Worm (Caenorhabditis elegans) whole organism, young adult: ENCODE data around the gene sma-1.

Source experiments
- B0261.1 ChIP-seq: sonication (generic microtip); optimal IDR thresholded peaks from 2 replicates; lab custom pipeline; 2016; ENCODE audit warnings: mild to moderate bottlenecking, missing genetic modification characterization, moderate library complexity, missing compliant biosample characterization
- B0336.3 ChIP-seq: fragments of 200-800 bp; sonication (Bioruptor generic); IDR thresholded peaks from 2 replicates; pipeline ENCODE4 v1.3.6; 2022; ENCODE audit warnings: missing genetic modification characterization, missing compliant biosample characterization
- C06A6.2 ChIP-seq: fragments of 200-800 bp; sonication (Bioruptor generic); conservative IDR thresholded peaks from 2 replicates; pipeline ENCODE4 v1.3.6; 2022; ENCODE audit warnings: missing genetic modification characterization, missing compliant biosample characterization
- F10E7.11 ChIP-seq: sonication (generic microtip); optimal IDR thresholded peaks from 2 replicates; lab custom pipeline; 2017; ENCODE audit warnings: mild to moderate bottlenecking, missing genetic modification characterization, moderate library complexity, missing compliant biosample characterization
- F39B2.1 ChIP-seq: fragments of 200-800 bp; sonication (Bioruptor generic); IDR thresholded peaks from 2 replicates; pipeline ENCODE4 v1.3.6; 2022; ENCODE audit warnings: missing genetic modification reagents, missing genetic modification characterization, missing compliant biosample characterization
- F55B11.4 ChIP-seq: sonication (generic microtip); optimal IDR thresholded peaks from 2 replicates; lab custom pipeline; 2016; ENCODE audit warnings: missing compliant biosample characterization, missing genetic modification characterization, borderline replicate concordance; ENCODE audit not compliant: insufficient read depth
- Y79H2A.3 ChIP-seq: fragments of 200-800 bp; sonication (Bioruptor generic); conservative IDR thresholded peaks from 2 replicates; pipeline ENCODE4 v1.3.6; 2022; ENCODE audit warnings: missing genetic modification reagents, missing genetic modification characterization, missing compliant biosample characterization
- aptf-2 ChIP-seq: fragments of 200-800 bp; sonication (Bioruptor generic); conservative IDR thresholded peaks from 2 replicates; pipeline ENCODE4 v1.3.6; 2022; ENCODE audit warnings: missing genetic modification reagents, missing genetic modification characterization, missing compliant biosample characterization
- aptf-3 ChIP-seq: fragments of 200-800 bp; sonication (Bioruptor generic); IDR thresholded peaks from 2 replicates; pipeline ENCODE4 v1.3.6; 2022; ENCODE audit warnings: missing genetic modification characterization, missing compliant biosample characterization
- attf-3 ChIP-seq: fragments of 200-800 bp; sonication (Bioruptor generic); conservative IDR thresholded peaks from 2 replicates; pipeline ENCODE4 v1.3.6; 2022; ENCODE audit warnings: missing genetic modification reagents, missing genetic modification characterization, missing compliant biosample characterization
- attf-5 ChIP-seq: fragments of 200-800 bp; sonication (Bioruptor generic); optimal IDR thresholded peaks from 2 replicates; lab custom pipeline; 2018; ENCODE audit warnings: mild to moderate bottlenecking, missing genetic modification characterization, missing compliant biosample characterization
- bed-2 ChIP-seq: fragments of 200-800 bp; sonication (Bioruptor generic); IDR thresholded peaks from 2 replicates; pipeline ENCODE4 v1.3.6; 2022; ENCODE audit warnings: missing genetic modification reagents, missing genetic modification characterization, missing compliant biosample characterization
- cebp-1 ChIP-seq, 2 experiments: fragments of 200-800 bp in 1 of 2; sonication (Bioruptor generic) in 1 of 2; sonication (generic microtip) in 1 of 2; IDR thresholded peaks in 1 of 2; optimal IDR thresholded peaks in 1 of 2; 2 replicates each; pipeline versions ENCODE4 v1.3.6 to Lab custom; 2017 to 2022; ENCODE audit warnings: missing compliant biosample characterization in 2 of 2, missing genetic modification characterization in 2 of 2, mild to moderate bottlenecking in 1 of 2, missing genetic modification reagents in 1 of 2, moderate library complexity in 1 of 2
- cebp-2 ChIP-seq: fragments of 200-800 bp; sonication (Bioruptor generic); IDR thresholded peaks from 2 replicates; pipeline ENCODE4 v1.3.6; 2022; ENCODE audit warnings: missing genetic modification characterization, missing compliant biosample characterization
- ceh-27 ChIP-seq: fragments of 200-800 bp; sonication (Bioruptor generic); optimal IDR thresholded peaks from 2 replicates; lab custom pipeline; 2018; ENCODE audit warnings: mild to moderate bottlenecking, missing genetic modification characterization, moderate library complexity, missing compliant biosample characterization
- die-1 ChIP-seq: sonication (generic microtip); optimal IDR thresholded peaks from 2 replicates; lab custom pipeline; 2016; ENCODE audit warnings: missing genotype, mild to moderate bottlenecking, missing genetic modification characterization, missing compliant biosample characterization
- dox-1 ChIP-seq: fragments of 200-800 bp; sonication (Bioruptor generic); IDR thresholded peaks from 2 replicates; pipeline ENCODE4 v1.3.6; 2022; ENCODE audit warnings: missing genetic modification reagents, missing genetic modification characterization, missing compliant biosample characterization
- dpl-1 ChIP-seq: fragments of 150-350 bp; optimal IDR thresholded peaks from 2 replicates; lab custom pipeline; 2014; ENCODE audit warnings: missing biosample characterization, missing genetic modification reagents, missing genetic modification characterization
- efl-1 ChIP-seq: fragments of 150-350 bp; optimal IDR thresholded peaks from 2 replicates; lab custom pipeline; 2014; ENCODE audit warnings: missing biosample characterization, missing genetic modification reagents, missing genetic modification characterization
- fkh-3 ChIP-seq: sonication (generic microtip); optimal IDR thresholded peaks from 2 replicates; lab custom pipeline; 2016; ENCODE audit warnings: mild to moderate bottlenecking, missing genetic modification characterization, missing compliant biosample characterization
- hmg-1.2 ChIP-seq: fragments of 200-800 bp; sonication (Bioruptor generic); IDR thresholded peaks from 2 replicates; pipeline ENCODE4 v1.3.6; 2022; ENCODE audit warnings: missing genetic modification reagents, missing genetic modification characterization, missing compliant biosample characterization
- hsf-1 ChIP-seq: fragments of 200-800 bp; sonication (Bioruptor generic); IDR thresholded peaks from 2 replicates; pipeline ENCODE4 v1.3.6; 2022; ENCODE audit warnings: missing genetic modification reagents, missing genetic modification characterization, missing compliant biosample characterization
- let-526 ChIP-seq: fragments of 200-800 bp; sonication (Bioruptor generic); IDR thresholded peaks from 2 replicates; pipeline ENCODE4 v1.3.6; 2022; ENCODE audit warnings: missing genetic modification reagents, missing genetic modification characterization, missing compliant biosample characterization
- lin-35 ChIP-seq, 3 experiments: fragments of 150-350 bp in 2 of 3; sonication (generic microtip) in 1 of 3; optimal IDR thresholded peaks; 2 replicates each; lab custom pipeline; 2014 to 2018; ENCODE audit warnings: missing biosample characterization in 3 of 3, missing genetic modification characterization in 3 of 3, missing genetic modification reagents in 3 of 3
- lin-54 ChIP-seq: fragments of 200-800 bp; sonication (Bioruptor generic); optimal IDR thresholded peaks from 2 replicates; lab custom pipeline; 2018; ENCODE audit warnings: mild to moderate bottlenecking, missing genetic modification characterization, missing compliant biosample characterization
- lir-1 ChIP-seq: fragments of 200-800 bp; sonication (Bioruptor generic); conservative IDR thresholded peaks from 2 replicates; pipeline ENCODE4 v1.3.6; 2022; ENCODE audit warnings: missing genetic modification reagents, missing genetic modification characterization, missing compliant biosample characterization
- madf-3 ChIP-seq: fragments of 200-800 bp; sonication (Bioruptor generic); IDR thresholded peaks from 2 replicates; pipeline ENCODE4 v1.3.6; 2022; ENCODE audit warnings: missing genetic modification reagents, missing genetic modification characterization, missing compliant biosample characterization
- madf-6 ChIP-seq: fragments of 200-800 bp; sonication (Bioruptor generic); IDR thresholded peaks from 2 replicates; pipeline ENCODE4 v1.3.6; 2022; ENCODE audit warnings: missing genetic modification reagents, missing genetic modification characterization, missing compliant biosample characterization
- madf-8 ChIP-seq: fragments of 200-800 bp; sonication (Bioruptor generic); conservative IDR thresholded peaks from 2 replicates; pipeline ENCODE4 v1.3.6; 2022; ENCODE audit warnings: missing genetic modification reagents, missing genetic modification characterization, missing compliant biosample characterization
- mcd-1 ChIP-seq: fragments of 200-800 bp; sonication (Bioruptor generic); IDR thresholded peaks from 2 replicates; pipeline ENCODE4 v1.3.6; 2022; ENCODE audit warnings: missing genetic modification reagents, missing genetic modification characterization, missing compliant biosample characterization
- nfya-2 ChIP-seq: fragments of 200-800 bp; sonication (Bioruptor generic); IDR thresholded peaks from 2 replicates; pipeline ENCODE4 v1.3.6; 2022; ENCODE audit warnings: missing genetic modification reagents, missing genetic modification characterization, missing compliant biosample characterization
- nhr-80 ChIP-seq: sonication (generic microtip); optimal IDR thresholded peaks from 2 replicates; lab custom pipeline; 2016; ENCODE audit warnings: missing genetic modification characterization, missing compliant biosample characterization
- repo-1 ChIP-seq: sonication (generic microtip); optimal IDR thresholded peaks from 2 replicates; lab custom pipeline; 2017; ENCODE audit warnings: mild to moderate bottlenecking, missing genetic modification characterization, missing compliant biosample characterization
- sdz-38 ChIP-seq: sonication (generic microtip); optimal IDR thresholded peaks from 2 replicates; lab custom pipeline; 2016; ENCODE audit warnings: missing genotype, missing genetic modification characterization, missing compliant biosample characterization
- snpc-3.4 ChIP-seq: sonication (generic microtip); optimal IDR thresholded peaks from 2 replicates; lab custom pipeline; 2017; ENCODE audit warnings: missing genetic modification characterization, mild to moderate bottlenecking, missing compliant biosample characterization, antibody characterized with exemption, moderate library complexity, missing genotype, missing genetic modification reagents
- xnd-1 ChIP-seq: sonication (generic microtip); optimal IDR thresholded peaks from 2 replicates; lab custom pipeline; 2016; ENCODE audit warnings: missing genotype, missing genetic modification reagents, missing genetic modification characterization, missing compliant biosample characterization
- zfh-2 ChIP-seq: fragments of 200-800 bp; sonication (Bioruptor generic); conservative IDR thresholded peaks from 2 replicates; pipeline ENCODE4 v1.3.6; 2022; ENCODE audit warnings: missing genetic modification reagents, missing genetic modification characterization, missing compliant biosample characterization
- ztf-28 ChIP-seq: fragments of 200-800 bp; sonication (Bioruptor generic); IDR thresholded peaks from 2 replicates; pipeline ENCODE4 v1.3.6; 2022; ENCODE audit warnings: missing genetic modification reagents, missing genetic modification characterization, missing compliant biosample characterization

sma-1 gene

ce11 chrV:11893975-11894374 lies 5.3 kb upstream of the sma-1 start, which contains the start of gene K12G11.6:
TSS of gene K12G11.6 (plus strand) at chrV:11894331.
- no peak for TF ChIP-seq dpl-1 (GFP tag; lab: Kevin White, UChicago)
- no peak for TF ChIP-seq B0261.1 (tag; lab: Kevin White, UChicago)
- no peak for TF ChIP-seq lin-35 (GFP tag; optimal IDR thresholded peaks at IDR 0.05; lab: Kevin White, UChicago)

DNA sequence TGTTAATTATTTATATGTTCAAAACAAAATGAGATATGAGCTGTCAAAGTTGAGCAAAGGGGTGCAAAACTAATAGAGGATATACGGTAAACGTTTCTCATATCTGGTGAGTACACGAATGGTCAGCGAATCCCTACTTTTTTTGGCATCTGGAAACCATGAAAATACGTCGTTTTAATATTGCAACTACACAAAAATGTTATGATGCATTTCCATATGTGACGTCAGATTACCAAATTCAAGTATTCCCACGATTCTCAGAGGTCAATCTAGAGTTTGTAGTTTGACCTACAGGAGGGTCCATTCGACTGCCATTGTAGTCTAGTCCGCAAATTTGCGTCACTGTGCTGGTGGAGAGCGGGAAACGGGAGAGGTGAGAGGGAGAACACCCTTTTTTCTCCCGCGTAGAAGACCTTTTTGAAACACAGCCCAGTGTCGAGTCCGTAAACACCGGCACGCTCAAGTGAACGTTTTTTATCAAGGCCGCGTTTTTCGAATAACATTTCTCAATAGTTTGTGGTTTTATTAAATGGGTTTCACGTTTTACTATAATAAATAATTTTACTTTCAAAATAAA lies 2.8 kb upstream of the sma-1 start:
- 0 out of 2 replicates have a peak, but pooled peaks have one; percentile 17 for TF ChIP-seq aptf-2 (GFP tag; lab: Robert Waterston, UW)
- TF ChIP-seq attf-5, result peak; percentile 53
- TF ChIP-seq attf-3 (GFP tag; lab: Robert Waterston, UW), result no peak
- TF ChIP-seq lin-54 (GFP tag; lab: Kevin White, UChicago), result peak; percentile 64
- peak; percentile 36 for TF ChIP-seq snpc-3.4 (tag; lab: Kevin White, UChicago)
- TF ChIP-seq nfya-2 (GFP tag; lab: Robert Waterston, UW), result no peak
- no peak for TF ChIP-seq die-1 (tag; lab: Kevin White, UChicago)
- TF ChIP-seq bed-2, result 0 out of 2 replicates have a peak, but pooled peaks have one; percentile 14
- TF ChIP-seq madf-6 (GFP tag; lab: Robert Waterston, UW), result peak; percentile 88
- TF ChIP-seq efl-1 (GFP tag; lab: Kevin White, UChicago), result peak; percentile 91
- TF ChIP-seq nhr-80 (tag; lab: Kevin White, UChicago), result peak; percentile 62
- TF ChIP-seq dpl-1 (GFP tag; lab: Kevin White, UChicago), result peak; percentile 52
- TF ChIP-seq lir-1 (GFP tag; lab: Robert Waterston, UW), result no peak
- no peak for TF ChIP-seq fkh-3 (tag; lab: Kevin White, UChicago)
- peak; percentile 76 for TF ChIP-seq madf-8
- peak; percentile 9 for TF ChIP-seq ceh-27 (GFP tag; lab: Kevin White, UChicago)
- 0 out of 2 replicates have a peak, but pooled peaks have one; percentile 62 for TF ChIP-seq madf-3 (GFP tag; lab: Robert Waterston, UW)
- TF ChIP-seq hmg-1.2, result peak; percentile 40
- TF ChIP-seq hsf-1 (GFP tag; lab: Robert Waterston, UW), result peak; percentile 62; the same call in 1 of the 2 replicates
- peak in 1 of 3 experiments; percentile 32 for TF ChIP-seq lin-35 (GFP tag; optimal IDR thresholded peaks at IDR 0.05; lab: Kevin White, UChicago)
- no peak for TF ChIP-seq let-526 (GFP tag; lab: Robert Waterston, UW)
- TF ChIP-seq xnd-1 (tag; lab: Kevin White, UChicago), result peak; percentile 53
- TF ChIP-seq cebp-1 (GFP tag; IDR thresholded peaks at IDR 0.05; lab: Robert Waterston, UW), result no peak
- peak; percentile 45 for TF ChIP-seq cebp-1 (tag; optimal IDR thresholded peaks at IDR 0.05; lab: Kevin White, UChicago)
- TF ChIP-seq F10E7.11 (tag; lab: Kevin White, UChicago), result no peak
- TF ChIP-seq ztf-28 (GFP tag; lab: Robert Waterston, UW), result 0 out of 2 replicates have a peak, but pooled peaks have one; percentile 39
- no peak for TF ChIP-seq cebp-2 (GFP tag; lab: Robert Waterston, UW)
- TF ChIP-seq B0336.3 (GFP tag; lab: Robert Waterston, UW), result peak; percentile 43; the same call in 1 of the 2 replicates
- peak; percentile 48; the same call in 1 of the 2 replicates for TF ChIP-seq mcd-1 (GFP tag; lab: Robert Waterston, UW)
- peak; percentile 74; the same call in 1 of the 2 replicates for TF ChIP-seq dox-1 (GFP tag; lab: Robert Waterston, UW)

ce11 chrV:11897604-11898003 lies 1.6 kb upstream of the sma-1 start:
- no peak for TF ChIP-seq xnd-1 (tag; lab: Kevin White, UChicago)
- TF ChIP-seq sdz-38 (tag; lab: Kevin White, UChicago), result no peak
- TF ChIP-seq lin-54 (GFP tag; lab: Kevin White, UChicago), result no peak
- TF ChIP-seq F39B2.1 (GFP tag; lab: Robert Waterston, UW), result no peak
- no peak for TF ChIP-seq let-526 (GFP tag; lab: Robert Waterston, UW)
- no peak for TF ChIP-seq zfh-2 (GFP tag; lab: Robert Waterston, UW)
- no peak for TF ChIP-seq C06A6.2 (GFP tag; lab: Robert Waterston, UW)
- no peak for TF ChIP-seq Y79H2A.3 (GFP tag; lab: Robert Waterston, UW)
- TF ChIP-seq aptf-3 (GFP tag; lab: Robert Waterston, UW), result no peak
- no peak for TF ChIP-seq F55B11.4 (tag; lab: Kevin White, UChicago)
- TF ChIP-seq repo-1 (tag; lab: Kevin White, UChicago), result no peak
- no peak for TF ChIP-seq cebp-1 (GFP tag; IDR thresholded peaks at IDR 0.05; lab: Robert Waterston, UW)
- no peak for TF ChIP-seq cebp-1 (tag; optimal IDR thresholded peaks at IDR 0.05; lab: Kevin White, UChicago)
- TF ChIP-seq, all 124 proteins: peak for 0
